Worm (Caenorhabditis elegans) whole organism, mixed stage, embryonic: Measurements from ENCODE around the gene T24A6.16.

Source experiments
- ces-1 ChIP-seq: fragments of 150-350 bp; optimal IDR thresholded peaks from 2 replicates; lab custom pipeline; 2014; ENCODE audit warnings: missing biosample characterization, missing genetic modification reagents, missing genetic modification characterization
- elt-1 ChIP-seq: sonication (generic microtip); optimal IDR thresholded peaks from 2 replicates; lab custom pipeline; 2017; ENCODE audit warnings: missing genetic modification characterization, mild to moderate bottlenecking, missing compliant biosample characterization, antibody characterized with exemption, moderate library complexity, borderline replicate concordance; ENCODE audit not compliant: insufficient read depth
- pha-4 ChIP-seq: fragments of 150-350 bp; optimal IDR thresholded peaks from 2 replicates; lab custom pipeline; 2018; ENCODE audit warnings: missing biosample characterization, missing genetic modification reagents, missing genetic modification characterization
- snpc-4 ChIP-seq: fragments of 150-350 bp; optimal IDR thresholded peaks from 2 replicates; lab custom pipeline; 2014; ENCODE audit warnings: missing biosample characterization, missing genetic modification characterization
- unc-62 ChIP-seq: fragments of 150-350 bp; optimal IDR thresholded peaks from 2 replicates; lab custom pipeline; 2014; ENCODE audit warnings: missing biosample characterization, missing genetic modification reagents, missing genetic modification characterization
- ztf-11 ChIP-seq: fragments of 150-350 bp; optimal IDR thresholded peaks from 2 replicates; lab custom pipeline; 2014; ENCODE audit warnings: missing biosample characterization, missing genetic modification characterization

ce11 chrV:3580385-3580784 lies 17.7 kb upstream of the T24A6.16 start:
- no peak for TF ChIP-seq snpc-4 (tag; lab: Kevin White, UChicago)
- no peak for TF ChIP-seq ces-1 (GFP tag; lab: Kevin White, UChicago)
- TF ChIP-seq elt-1 (tag; lab: Kevin White, UChicago): no peak
- no peak for TF ChIP-seq pha-4 (tag; lab: Kevin White, UChicago)
- TF ChIP-seq unc-62 (GFP tag; lab: Kevin White, UChicago): no peak
- no peak for TF ChIP-seq ztf-11 (tag; lab: Kevin White, UChicago)
